Worm (Caenorhabditis elegans): ENCODE data around the gene sos-1.
"Not testable (repeated sequence)": the region's sequence is repeated elsewhere in the genome, so short reads cannot be mapped to it uniquely, and the experiment has no call there.

- TF ChIP-seq nhr-67 (tag; optimal IDR thresholded peaks at IDR 0.05); nhr-43 (tag; optimal IDR thresholded peaks at IDR 0.05; ENCODE audit: poor library complexity, severe bottlenecking); snpc-4 (tag; optimal IDR thresholded peaks at IDR 0.05); ztf-11 (tag; optimal IDR thresholded peaks at IDR 0.05); ama-1 (optimal IDR thresholded peaks at IDR 0.05); lsy-12 (tag; optimal IDR thresholded peaks at IDR 0.05); pqm-1 (tag; optimal IDR thresholded peaks at IDR 0.05); skn-1 (tag; optimal IDR thresholded peaks at IDR 0.05); elt-1 (tag; optimal IDR thresholded peaks at IDR 0.05); daf-12 (tag; optimal IDR thresholded peaks at IDR 0.05): not testable (repeated sequence)
Observed at ce11 chrV:4553572-4553971, 4.5 kb upstream of the sos-1 start, which contains the start of gene Y61A9LA.12.
